Fruit fly (Drosophila melanogaster) whole organism, prepupa: ENCODE data around the gene CG10559.

ENCODE experiments used
- Blimp-1 ChIP-seq: fragments of 200-800 bp; sonication (Bioruptor generic); optimal IDR thresholded peaks from 3 replicates; lab custom pipeline; 2017; ENCODE audit warnings: missing biosample characterization, missing genetic modification characterization, mild to moderate bottlenecking, moderate library complexity, missing genetic modification reagents
- CG11294 ChIP-seq: fragments of 200-800 bp; sonication (Bioruptor generic); IDR thresholded peaks from 2 replicates; pipeline ENCODE4 v1.3.6; 2022; ENCODE audit warnings: missing biosample characterization, missing genetic modification characterization
- CG11762 ChIP-seq: fragments of 200-800 bp; sonication (Bioruptor generic); optimal IDR thresholded peaks from 3 replicates; lab custom pipeline; 2016; ENCODE audit warnings: missing biosample characterization, missing genetic modification characterization; ENCODE audit not compliant: insufficient read depth
- CG15336 ChIP-seq: fragments of 200-800 bp; sonication (Bioruptor generic); IDR thresholded peaks from 2 replicates; pipeline ENCODE4 v1.3.6; 2022; ENCODE audit warnings: missing biosample characterization, missing genetic modification characterization
- CG16779 ChIP-seq: fragments of 200-800 bp; sonication (Bioruptor generic); optimal IDR thresholded peaks from 3 replicates; lab custom pipeline; 2017; ENCODE audit warnings: missing biosample characterization, mild to moderate bottlenecking, missing genetic modification characterization
- CG3032 ChIP-seq: fragments of 200-800 bp; optimal IDR thresholded peaks from 2 replicates; lab custom pipeline; 2019; ENCODE audit warnings: missing biosample characterization, mild to moderate bottlenecking, missing genetic modification characterization, moderate library complexity
- CG31627 ChIP-seq: fragments of 200-800 bp; sonication (Bioruptor generic); optimal IDR thresholded peaks from 3 replicates; lab custom pipeline; 2016; ENCODE audit warnings: missing biosample characterization, missing genetic modification characterization
- CG32006 ChIP-seq: fragments of 200-800 bp; sonication (Bioruptor generic); optimal IDR thresholded peaks from 3 replicates; lab custom pipeline; 2017; ENCODE audit warnings: missing biosample characterization, mild to moderate bottlenecking, missing genetic modification characterization
- CG3919 ChIP-seq: fragments of 200-800 bp; sonication (Bioruptor generic); optimal IDR thresholded peaks from 3 replicates; lab custom pipeline; 2016; ENCODE audit warnings: missing biosample characterization, missing genetic modification characterization
- CG6792 ChIP-seq: fragments of 200-800 bp; sonication (Bioruptor generic); optimal IDR thresholded peaks from 3 replicates; lab custom pipeline; 2016; ENCODE audit warnings: missing biosample characterization, missing genetic modification characterization
- CG6808 ChIP-seq: fragments of 200-800 bp; sonication (Bioruptor generic); optimal IDR thresholded peaks from 3 replicates; lab custom pipeline; 2017; ENCODE audit warnings: missing biosample characterization, missing genetic modification characterization, mild to moderate bottlenecking, moderate library complexity, missing genetic modification reagents
- CG6854 ChIP-seq: fragments of 200-800 bp; sonication (Bioruptor generic); optimal IDR thresholded peaks from 2 replicates; lab custom pipeline; 2017; ENCODE audit warnings: missing biosample characterization, mild to moderate bottlenecking, missing genetic modification characterization
- CG8319 ChIP-seq: fragments of 200-800 bp; sonication (Bioruptor generic); optimal IDR thresholded peaks from 3 replicates; lab custom pipeline; 2016; ENCODE audit warnings: missing biosample characterization, missing genetic modification characterization
- CG8632 ChIP-seq: fragments of 200-800 bp; sonication (Bioruptor generic); optimal IDR thresholded peaks from 3 replicates; lab custom pipeline; 2016; ENCODE audit warnings: missing biosample characterization, missing genetic modification characterization
- CG9139 ChIP-seq: fragments of 200-800 bp; sonication (Bioruptor generic); optimal IDR thresholded peaks from 3 replicates; lab custom pipeline; 2017; ENCODE audit warnings: missing biosample characterization, mild to moderate bottlenecking, missing genetic modification characterization
- Eip75B ChIP-seq: fragments of 200-800 bp; sonication (Bioruptor generic); optimal IDR thresholded peaks from 3 replicates; lab custom pipeline; 2016; ENCODE audit warnings: missing biosample characterization, missing genetic modification characterization
- Eip78C ChIP-seq: fragments of 200-800 bp; sonication (Bioruptor generic); peaks from one replicate; lab custom pipeline; 2016; ENCODE audit warnings: missing biosample characterization, missing genetic modification characterization
- Ets96B ChIP-seq: fragments of 200-800 bp; optimal IDR thresholded peaks from 2 replicates; lab custom pipeline; 2019; ENCODE audit warnings: missing biosample characterization, mild to moderate bottlenecking, missing genetic modification characterization, moderate library complexity
- Met ChIP-seq: fragments of 200-800 bp; sonication (Bioruptor generic); optimal IDR thresholded peaks from 3 replicates; lab custom pipeline; 2016; ENCODE audit warnings: missing biosample characterization, missing genetic modification characterization
- OdsH ChIP-seq: fragments of 200-800 bp; sonication (Bioruptor generic); optimal IDR thresholded peaks from 3 replicates; lab custom pipeline; 2016; ENCODE audit warnings: missing biosample characterization, missing genetic modification characterization
- Sox14 ChIP-seq: fragments of 200-800 bp; sonication (Bioruptor generic); optimal IDR thresholded peaks from 3 replicates; lab custom pipeline; 2016; ENCODE audit warnings: missing biosample characterization, missing genetic modification characterization
- Sox15 ChIP-seq: fragments of 200-800 bp; sonication (Bioruptor generic); optimal IDR thresholded peaks from 3 replicates; lab custom pipeline; 2016; ENCODE audit warnings: missing biosample characterization, missing genetic modification characterization
- achi ChIP-seq: fragments of 200-800 bp; sonication (Bioruptor generic); optimal IDR thresholded peaks from 3 replicates; lab custom pipeline; 2016; ENCODE audit warnings: missing biosample characterization, missing genetic modification characterization
- acj6 ChIP-seq: fragments of 200-800 bp; sonication (Bioruptor generic); optimal IDR thresholded peaks from 3 replicates; lab custom pipeline; 2016; ENCODE audit warnings: missing biosample characterization, missing genetic modification characterization
- cyc ChIP-seq: fragments of 200-800 bp; sonication (Bioruptor generic); optimal IDR thresholded peaks from 3 replicates; lab custom pipeline; 2016; ENCODE audit warnings: missing biosample characterization, missing genetic modification characterization
- dac ChIP-seq: fragments of 200-800 bp; sonication (Bioruptor generic); optimal IDR thresholded peaks from 2 replicates; lab custom pipeline; 2017; ENCODE audit warnings: missing biosample characterization, mild to moderate bottlenecking, missing genetic modification characterization
- dsx ChIP-seq: fragments of 200-800 bp; optimal IDR thresholded peaks from 3 replicates; lab custom pipeline; 2019; ENCODE audit warnings: missing biosample characterization, mild to moderate bottlenecking, missing genetic modification characterization, moderate library complexity; ENCODE audit not compliant: poor library complexity, severe bottlenecking
- eg ChIP-seq: fragments of 200-800 bp; sonication (Bioruptor generic); IDR thresholded peaks from 3 replicates; pipeline ENCODE4 v1.3.6; 2022; ENCODE audit warnings: missing biosample characterization, missing genetic modification characterization
- fd59A ChIP-seq: fragments of 200-800 bp; sonication (Bioruptor generic); optimal IDR thresholded peaks from 2 replicates; lab custom pipeline; 2017; ENCODE audit warnings: missing biosample characterization, mild to moderate bottlenecking, missing genetic modification characterization, missing genetic modification reagents
- fd85E ChIP-seq: fragments of 200-800 bp; sonication (Bioruptor generic); optimal IDR thresholded peaks from 3 replicates; lab custom pipeline; 2016; ENCODE audit warnings: missing biosample characterization, missing genetic modification characterization
- fkh ChIP-seq: fragments of 200-800 bp; sonication (Bioruptor generic); optimal IDR thresholded peaks from 3 replicates; lab custom pipeline; 2017; ENCODE audit warnings: missing biosample characterization, mild to moderate bottlenecking, missing genetic modification characterization, moderate library complexity
- net ChIP-seq: fragments of 200-800 bp; sonication (Bioruptor generic); optimal IDR thresholded peaks from 3 replicates; lab custom pipeline; 2016; ENCODE audit warnings: missing biosample characterization, missing genetic modification characterization
- pdm3 ChIP-seq: fragments of 200-800 bp; sonication (Bioruptor generic); optimal IDR thresholded peaks from 3 replicates; lab custom pipeline; 2016; ENCODE audit warnings: missing biosample characterization, missing genetic modification characterization
- salr ChIP-seq, 2 experiments: fragments of 200-800 bp; sonication (Bioruptor generic); optimal IDR thresholded peaks; 3 replicates each; lab custom pipeline; 2016 to 2018; ENCODE audit warnings: missing biosample characterization in 2 of 2, missing genetic modification characterization in 2 of 2, mild to moderate bottlenecking in 1 of 2
- svp ChIP-seq: fragments of 200-800 bp; sonication (Bioruptor generic); peaks from one replicate; lab custom pipeline; 2016; ENCODE audit warnings: missing biosample characterization, missing genetic modification characterization
- topi ChIP-seq: fragments of 200-800 bp; sonication (Bioruptor generic); optimal IDR thresholded peaks from 3 replicates; lab custom pipeline; 2016; ENCODE audit warnings: missing biosample characterization, missing genetic modification characterization
- vri ChIP-seq: fragments of 200-800 bp; sonication (Bioruptor generic); optimal IDR thresholded peaks from 3 replicates; lab custom pipeline; 2016; ENCODE audit warnings: missing biosample characterization, mild to moderate bottlenecking, missing genetic modification characterization

The CG10559 gene

DNA sequence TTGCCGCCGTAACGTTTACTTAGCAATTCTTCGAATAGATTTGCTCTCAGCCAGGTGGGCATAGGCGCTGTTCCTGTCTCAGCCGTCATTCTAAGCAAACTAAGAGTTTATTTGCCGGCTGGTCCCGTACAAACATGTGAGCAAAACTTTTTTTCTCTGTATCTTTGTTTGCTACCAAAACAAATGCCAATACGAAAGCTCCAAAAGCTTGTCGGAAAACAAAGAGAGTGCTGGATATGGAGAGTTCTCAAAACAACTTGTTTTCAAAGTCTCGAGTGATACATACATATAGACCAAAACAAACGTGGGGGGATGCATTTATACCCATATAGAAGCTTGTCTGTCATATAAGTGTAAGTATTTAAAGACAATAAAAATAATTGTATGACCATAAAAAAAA, at the start of gene CG10559:
CG10559 (minus strand) TSS at position 101 of the 400 bp plus-strand sequence.
- TF ChIP-seq CG11762 (GFP tag; lab: Kevin White, UChicago) (no peak), fkh (GFP tag; lab: Kevin White, UChicago) (peak; percentile 45)

DNA sequence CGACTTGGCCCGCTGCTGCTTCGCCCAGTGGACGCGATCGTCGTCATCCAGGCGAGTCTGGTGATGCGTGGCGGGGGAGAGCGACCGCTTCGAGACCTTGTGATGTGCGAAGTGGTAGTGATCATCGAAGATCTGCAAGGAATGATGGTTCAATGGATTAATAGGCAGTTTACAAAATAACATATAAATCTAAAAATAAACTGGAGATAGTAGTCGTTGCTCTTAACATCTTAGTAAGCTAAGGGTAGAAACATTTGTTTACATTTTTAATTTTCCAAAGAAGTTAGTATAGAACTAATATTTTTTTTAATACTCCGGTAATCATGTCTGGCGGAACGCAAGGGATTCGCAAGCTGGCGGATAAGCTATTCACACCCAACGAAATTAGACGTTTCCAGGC, 42.1 kb upstream of the CG10559 start, which contains the start of gene ND-49L:
ND-49L (plus strand) TSS at position 301 of the 400 bp plus-strand sequence.
- TF ChIP-seq CG6792 (GFP tag; lab: Kevin White, UChicago): no peak
- no peak for TF ChIP-seq OdsH (GFP tag; lab: Kevin White, UChicago)
- no peak for TF ChIP-seq CG11294 (GFP tag; lab: Robert Waterston, UW)

dm6 chr3R:25346899-25347298, 31.0 kb upstream of the CG10559 start, which contains the start of gene tobi:
Gene tobi, minus strand, starts transcription at chr3R:25346921.
- TF ChIP-seq CG8632: no peak
- TF ChIP-seq CG15336 (GFP tag; lab: Robert Waterston, UW): no peak
- no peak for TF ChIP-seq salr (GFP tag; optimal IDR thresholded peaks at IDR 0.05; lab: Kevin White, UChicago)
- TF ChIP-seq CG11762 (GFP tag; lab: Kevin White, UChicago): no peak
- no peak for TF ChIP-seq fd85E (GFP tag; lab: Kevin White, UChicago)
- TF ChIP-seq svp (GFP tag; lab: Kevin White, UChicago): no peak
- TF ChIP-seq CG8319: no peak
- no peak for TF ChIP-seq dsx
- no peak for TF ChIP-seq achi
- no peak for TF ChIP-seq Eip78C
- TF ChIP-seq CG6854 (GFP tag; lab: Kevin White, UChicago): no peak
- TF ChIP-seq Sox15 (GFP tag; lab: Kevin White, UChicago): no peak
- no peak for TF ChIP-seq cyc (GFP tag; lab: Kevin White, UChicago)
- no peak for TF ChIP-seq CG31627 (GFP tag; lab: Kevin White, UChicago)
- no peak for TF ChIP-seq CG11294 (GFP tag; lab: Robert Waterston, UW)

DNA sequence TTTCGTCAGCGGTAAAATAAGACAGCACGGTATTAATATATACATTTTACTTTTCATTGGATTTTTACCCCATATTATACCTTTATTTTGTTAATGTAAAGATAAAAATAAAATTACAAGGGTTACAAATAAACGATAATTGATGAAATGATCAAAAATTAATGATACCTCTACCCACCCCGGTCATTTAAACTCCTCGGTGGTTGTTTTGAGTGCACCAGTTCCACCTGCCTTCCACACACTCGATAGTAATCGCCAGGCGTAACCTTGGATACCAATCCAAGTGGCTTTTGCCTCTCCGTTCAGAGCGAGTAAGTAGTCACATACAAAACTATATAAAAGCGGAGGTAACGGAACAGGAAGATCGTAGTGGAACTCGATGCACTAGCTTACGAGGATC, 24.0 kb upstream of the CG10559 start, which contains the start of gene rha:
rha (plus strand) TSS at position 301 of the 400 bp plus-strand sequence.
- TF ChIP-seq topi (no peak), achi (no peak), dac (GFP tag; lab: Kevin White, UChicago) (no peak), Eip75B (no peak), Sox14 (GFP tag; lab: Kevin White, UChicago) (no peak), CG32006 (GFP tag; lab: Kevin White, UChicago) (no peak), CG9139 (GFP tag; lab: Kevin White, UChicago) (no peak), vri (GFP tag; lab: Kevin White, UChicago) (no peak), Met (GFP tag; lab: Kevin White, UChicago) (no peak), pdm3 (GFP tag; lab: Kevin White, UChicago) (no peak)

DNA sequence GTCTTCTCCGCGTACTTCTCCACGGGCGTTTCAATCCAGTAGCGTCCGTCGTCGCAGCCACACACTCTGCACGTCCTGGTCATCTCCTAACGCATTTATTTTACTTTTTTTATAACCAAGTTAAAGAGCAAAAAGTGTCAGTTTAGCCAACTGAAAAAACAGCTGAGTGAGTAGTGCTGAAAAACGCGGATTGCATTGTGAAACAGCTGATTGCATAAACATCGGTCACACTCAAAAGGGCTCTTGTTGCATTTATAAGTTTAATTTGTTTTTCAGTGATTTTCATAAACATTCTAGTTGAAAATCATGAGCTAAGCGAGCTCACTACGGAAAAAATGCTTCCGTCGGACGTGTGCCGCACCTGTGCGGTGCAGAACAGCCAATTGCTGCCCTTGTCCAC, 19.1 kb upstream of the CG10559 start, which contains the start of the genes CG10669 and CG11902:
CG10669 (minus strand) TSS at position 179 of the 400 bp plus-strand sequence.
CG11902 (plus strand) TSS at position 193 of the 400 bp plus-strand sequence.
- TF ChIP-seq CG3919 (GFP tag; lab: Kevin White, UChicago) (no peak), acj6 (no peak), fd85E (GFP tag; lab: Kevin White, UChicago) (no peak), fd59A (no peak), CG8632 (no peak), eg (no peak), CG11294 (GFP tag; lab: Robert Waterston, UW) (no peak), CG6808 (GFP tag; lab: Kevin White, UChicago) (no peak), CG16779 (tag; lab: Kevin White, UChicago) (no peak), net (GFP tag; lab: Kevin White, UChicago) (no peak), topi (no peak), salr (GFP tag; optimal IDR thresholded peaks at IDR 0.05; lab: Kevin White, UChicago) (no peak), CG3032 (tag; lab: Kevin White, UChicago) (no peak), Ets96B (tag; lab: Kevin White, UChicago) (no peak), Blimp-1 (GFP tag; lab: Kevin White, UChicago) (no peak), fkh (GFP tag; lab: Kevin White, UChicago) (no peak)
- TF ChIP-seq, all 60 proteins: peak for 0
